Fruit fly (Drosophila melanogaster) whole organism, wandering third instar larva: ENCODE results near the gene Ttc19.

ENCODE experiments used
- Abd-B ChIP-seq: fragments of >200 bp; optimal IDR thresholded peaks from 2 replicates; lab custom pipeline; 2017; ENCODE audit warnings: missing biosample characterization, missing genetic modification characterization
- CG32264 ChIP-seq: fragments of 200-800 bp; sonication (Bioruptor generic); optimal IDR thresholded peaks from 2 replicates; lab custom pipeline; 2016; ENCODE audit warnings: missing biosample characterization, missing genetic modification characterization
- CG9705 ChIP-seq: fragments of 200-800 bp; sonication (Bioruptor generic); optimal IDR thresholded peaks from 2 replicates; lab custom pipeline; 2018; ENCODE audit warnings: missing biosample characterization, mild to moderate bottlenecking, missing genetic modification characterization
- CrebA ChIP-seq: fragments of 200-800 bp; sonication (Bioruptor generic); optimal IDR thresholded peaks from 2 replicates; lab custom pipeline; 2016; ENCODE audit warnings: missing biosample characterization, mild to moderate bottlenecking, missing genetic modification characterization, borderline replicate concordance
- Dfd ChIP-seq: fragments of >200 bp; optimal IDR thresholded peaks from 2 replicates; lab custom pipeline; 2017; ENCODE audit warnings: missing biosample characterization, missing genetic modification characterization
- Dif ChIP-seq: fragments of 200-275, 200-300 bp; sonication (Bioruptor generic); optimal IDR thresholded peaks from 2 replicates; lab custom pipeline; 2018; ENCODE audit warnings: missing biosample characterization, missing genetic modification characterization; ENCODE audit not compliant: partially characterized antibody
- GATAd ChIP-seq: sonication (Bioruptor generic); optimal IDR thresholded peaks from 2 replicates; lab custom pipeline; 2016; ENCODE audit warnings: missing biosample characterization, missing genetic modification characterization
- HLH106 ChIP-seq: fragments of 200-800 bp; optimal IDR thresholded peaks from 3 replicates; lab custom pipeline; 2019; ENCODE audit warnings: missing biosample characterization, mild to moderate bottlenecking, missing genetic modification characterization, moderate library complexity
- Hnf4 ChIP-seq: fragments of 200-800 bp; sonication (Bioruptor generic); optimal IDR thresholded peaks from 2 replicates; lab custom pipeline; 2016; ENCODE audit warnings: missing biosample characterization, mild to moderate bottlenecking, missing genetic modification characterization
- Hr78 ChIP-seq: fragments of >200 bp; optimal IDR thresholded peaks from 2 replicates; lab custom pipeline; 2017; ENCODE audit warnings: missing biosample characterization, missing genetic modification characterization
- Hr83 ChIP-seq: fragments of 200-300 bp; sonication (Bioruptor generic); optimal IDR thresholded peaks from 2 replicates; lab custom pipeline; 2016; ENCODE audit warnings: missing biosample characterization, mild to moderate bottlenecking, missing genetic modification characterization, moderate library complexity; ENCODE audit not compliant: poor library complexity, severe bottlenecking
- Jra ChIP-seq: sonication (Bioruptor generic); optimal IDR thresholded peaks from 2 replicates; lab custom pipeline; 2016; ENCODE audit warnings: missing biosample characterization, missing genetic modification characterization
- Mio ChIP-seq: sonication (Bioruptor generic); optimal IDR thresholded peaks from 2 replicates; lab custom pipeline; 2016; ENCODE audit warnings: missing biosample characterization, missing genetic modification characterization
- Myc ChIP-seq: fragments of >200 bp; optimal IDR thresholded peaks from 2 replicates; lab custom pipeline; 2017
- N ChIP-seq: fragments of >200 bp; optimal IDR thresholded peaks from 2 replicates; lab custom pipeline; 2018; ENCODE audit warnings: missing biosample characterization, missing external identifiers, missing genetic modification characterization
- OdsH ChIP-seq: fragments of 200-800 bp; sonication (Bioruptor generic); optimal IDR thresholded peaks from 2 replicates; lab custom pipeline; 2016; ENCODE audit warnings: missing biosample characterization, mild to moderate bottlenecking, missing genetic modification characterization
- Rel ChIP-seq, 2 experiments: fragments of 200-800 bp; sonication (Bioruptor generic) in 1 of 2; optimal IDR thresholded peaks; 2 replicates in 1 of 2; 3 replicates in 1 of 2; lab custom pipeline; 2016 to 2019; ENCODE audit warnings: mild to moderate bottlenecking in 2 of 2, missing biosample characterization in 2 of 2, missing genetic modification characterization in 2 of 2, moderate library complexity in 1 of 2
- Sp1 ChIP-seq: fragments of 200-800 bp; sonication (Bioruptor generic); optimal IDR thresholded peaks from 3 replicates; lab custom pipeline; 2019; ENCODE audit warnings: missing biosample characterization, mild to moderate bottlenecking, missing genetic modification characterization, moderate library complexity
- Vsx2 ChIP-seq: fragments of 200-300, 225-300 bp; sonication (Bioruptor generic); optimal IDR thresholded peaks from 2 replicates; lab custom pipeline; 2018; ENCODE audit warnings: missing biosample characterization, missing genetic modification characterization; ENCODE audit not compliant: partially characterized antibody
- br ChIP-seq: fragments of 200-800 bp; sonication (Bioruptor generic); optimal IDR thresholded peaks from 2 replicates; lab custom pipeline; 2016; ENCODE audit warnings: missing biosample characterization, missing genetic modification characterization
- brk ChIP-seq: fragments of 200-800 bp; sonication (Bioruptor generic); optimal IDR thresholded peaks from 2 replicates; lab custom pipeline; 2016; ENCODE audit warnings: missing biosample characterization, mild to moderate bottlenecking, missing genetic modification characterization
- dl ChIP-seq, 2 experiments: fragments of 175-275, 200-275 bp in 1 of 2; fragments of 200-275 bp in 1 of 2; sonication (Bioruptor generic); optimal IDR thresholded peaks; lab custom pipeline; 2018; ENCODE audit warnings: mild to moderate bottlenecking in 2 of 2, missing biosample characterization in 2 of 2, missing genetic modification characterization in 2 of 2, moderate library complexity in 2 of 2; ENCODE audit not compliant: partially characterized antibody in 2 of 2, insufficient read depth in 1 of 2
- dmrt93B ChIP-seq: fragments of 200-800 bp; sonication (Bioruptor generic); optimal IDR thresholded peaks from 2 replicates; lab custom pipeline; 2018; ENCODE audit warnings: missing biosample characterization, mild to moderate bottlenecking, missing genetic modification characterization
- dsf ChIP-seq: sonication (Bioruptor generic); optimal IDR thresholded peaks from 2 replicates; lab custom pipeline; 2016; ENCODE audit warnings: missing biosample characterization, missing genetic modification characterization, borderline replicate concordance
- ey ChIP-seq: fragments of 200-800 bp; sonication (Bioruptor generic); optimal IDR thresholded peaks from 2 replicates; lab custom pipeline; 2016; ENCODE audit warnings: missing biosample characterization, missing genetic modification characterization
- foxo ChIP-seq, 2 experiments: fragments of 200-800 bp; sonication (Bioruptor generic); optimal IDR thresholded peaks; 2 replicates in 1 of 2; 3 replicates in 1 of 2; lab custom pipeline; 2016 to 2017; ENCODE audit warnings: missing biosample characterization in 2 of 2, missing genetic modification characterization in 2 of 2
- fru ChIP-seq: fragments of 200-800 bp; sonication (Bioruptor generic); optimal IDR thresholded peaks from 3 replicates; lab custom pipeline; 2016; ENCODE audit warnings: missing biosample characterization, mild to moderate bottlenecking, missing genetic modification characterization
- h ChIP-seq: fragments of 200-800 bp; sonication (Bioruptor generic); optimal IDR thresholded peaks from 3 replicates; lab custom pipeline; 2016; ENCODE audit warnings: missing biosample characterization, mild to moderate bottlenecking, missing genetic modification characterization
- jim ChIP-seq: fragments of 175-275, 200-325 bp; sonication (Bioruptor generic); optimal IDR thresholded peaks from 2 replicates; lab custom pipeline; 2016; ENCODE audit warnings: missing biosample characterization, mild to moderate bottlenecking, missing genetic modification characterization
- lola ChIP-seq: fragments of >200 bp; optimal IDR thresholded peaks from 2 replicates; lab custom pipeline; 2017; ENCODE audit warnings: missing biosample characterization, missing genetic modification characterization
- pan ChIP-seq: fragments of >200 bp; optimal IDR thresholded peaks from 2 replicates; lab custom pipeline; 2017
- psq ChIP-seq: fragments of 200-800 bp; sonication (Bioruptor generic); optimal IDR thresholded peaks from 3 replicates; lab custom pipeline; 2017; ENCODE audit warnings: missing biosample characterization, mild to moderate bottlenecking, missing genetic modification characterization, moderate library complexity
- rgr ChIP-seq: fragments of 200-800 bp; sonication (Bioruptor generic); optimal IDR thresholded peaks from 3 replicates; lab custom pipeline; 2016; ENCODE audit warnings: missing biosample characterization, mild to moderate bottlenecking, missing genetic modification characterization
- sage ChIP-seq: fragments of 200-800 bp; sonication (Bioruptor generic); optimal IDR thresholded peaks from 2 replicates; lab custom pipeline; 2016; ENCODE audit warnings: missing biosample characterization, mild to moderate bottlenecking, missing genetic modification characterization
- sv ChIP-seq: fragments of 200-800 bp; sonication (Bioruptor generic); optimal IDR thresholded peaks from 3 replicates; lab custom pipeline; 2016; ENCODE audit warnings: missing biosample characterization, missing genetic modification characterization
- tai ChIP-seq: sonication (Bioruptor generic); optimal IDR thresholded peaks from 2 replicates; lab custom pipeline; 2016; ENCODE audit warnings: missing biosample characterization, missing genetic modification characterization
- usp ChIP-seq: fragments of >200 bp; optimal IDR thresholded peaks from 2 replicates; lab custom pipeline; 2017; ENCODE audit warnings: missing biosample characterization, missing genetic modification characterization
- woc ChIP-seq: sonication (Bioruptor generic); optimal IDR thresholded peaks from 2 replicates; lab custom pipeline; 2016; ENCODE audit warnings: missing biosample characterization, mild to moderate bottlenecking, missing genetic modification characterization

Gene Ttc19

dm6 chr2L:19048912-19049311, 4.0 kb upstream of the Ttc19 start, which contains the start of gene CG10470:
Gene CG10470, plus strand, starts transcription at chr2L:19049076.
- TF ChIP-seq Dfd (GFP tag; lab: Kevin White, UChicago) (no peak), Hnf4 (peak; percentile 29), Rel (GFP tag; optimal IDR thresholded peaks at IDR 0.05; lab: Kevin White, UChicago) (no peak), Rel (tag; optimal IDR thresholded peaks at IDR 0.05; lab: Kevin White, UChicago) (no peak), Mio (no peak), jim (GFP tag; lab: Kevin White, UChicago) (no peak), OdsH (peak; percentile 4), sv (GFP tag; lab: Kevin White, UChicago) (no peak), ey (no peak), dsf (GFP tag; lab: Kevin White, UChicago) (no peak), dmrt93B (GFP tag; lab: Kevin White, UChicago) (no peak), dl (GFP tag; optimal IDR thresholded peaks at IDR 0.05; lab: Kevin White, UChicago; ENCODE audit: insufficient read depth in 1 of 2, partially characterized antibody in 2 of 2) (no peak), GATAd (GFP tag; lab: Kevin White, UChicago) (no peak), tai (GFP tag; lab: Kevin White, UChicago) (no peak), woc (no peak), lola (GFP tag; lab: Kevin White, UChicago) (no peak), N (GFP tag; lab: Kevin White, UChicago) (no peak), Hr78 (no peak), Hr83 (GFP tag; lab: Kevin White, UChicago) (no peak), Jra (no peak), CrebA (GFP tag; lab: Kevin White, UChicago) (no peak), h (GFP tag; lab: Kevin White, UChicago) (peak; percentile 0), br (GFP tag; lab: Kevin White, UChicago) (no peak), CG9705 (GFP tag; lab: Kevin White, UChicago) (no peak), pan (lab: Kevin White, UChicago) (no peak), fru (GFP tag; lab: Kevin White, UChicago) (peak; percentile 22), Abd-B (no peak), sage (no peak), Sp1 (GFP tag; lab: Kevin White, UChicago) (peak; percentile 15), CG32264 (no peak), usp (no peak), Dif (no peak), psq (peak; percentile 20), HLH106 (tag; lab: Kevin White, UChicago) (peak; percentile 15), foxo (GFP tag; optimal IDR thresholded peaks at IDR 0.05; lab: Kevin White, UChicago) (no peak), Vsx2 (GFP tag; lab: Kevin White, UChicago) (no peak), Myc (lab: Kevin White, UChicago) (no peak), rgr (peak; percentile 16), brk (GFP tag; lab: Kevin White, UChicago) (no peak)

- no peak for TF ChIP-seq sage
- TF ChIP-seq Sp1 (GFP tag; lab: Kevin White, UChicago), result no peak
- no peak for TF ChIP-seq fru (GFP tag; lab: Kevin White, UChicago)
- TF ChIP-seq tai (GFP tag; lab: Kevin White, UChicago), result no peak
- TF ChIP-seq Jra, result no peak
- no peak for TF ChIP-seq usp
- TF ChIP-seq Vsx2 (GFP tag; lab: Kevin White, UChicago), result no peak
- TF ChIP-seq br (GFP tag; lab: Kevin White, UChicago), result no peak
- no peak for TF ChIP-seq Abd-B
- no peak for TF ChIP-seq Dif
- no peak for TF ChIP-seq CrebA (GFP tag; lab: Kevin White, UChicago)
- no peak for TF ChIP-seq CG9705 (GFP tag; lab: Kevin White, UChicago)
- TF ChIP-seq rgr, result no peak
- no peak for TF ChIP-seq jim (GFP tag; lab: Kevin White, UChicago)
- TF ChIP-seq Mio, result no peak
- TF ChIP-seq sv (GFP tag; lab: Kevin White, UChicago), result no peak
- no peak for TF ChIP-seq woc
These were observed 3.4 kb downstream of the Ttc19 start, which contains the start of gene Catsup for dm6 chr2L:19041590-19041989. Gene Catsup, plus strand, starts transcription at chr2L:19041862.
